Worm (Caenorhabditis elegans): Measurements from ENCODE around the gene F13A2.10.

The F13A2.10 gene

DNA sequence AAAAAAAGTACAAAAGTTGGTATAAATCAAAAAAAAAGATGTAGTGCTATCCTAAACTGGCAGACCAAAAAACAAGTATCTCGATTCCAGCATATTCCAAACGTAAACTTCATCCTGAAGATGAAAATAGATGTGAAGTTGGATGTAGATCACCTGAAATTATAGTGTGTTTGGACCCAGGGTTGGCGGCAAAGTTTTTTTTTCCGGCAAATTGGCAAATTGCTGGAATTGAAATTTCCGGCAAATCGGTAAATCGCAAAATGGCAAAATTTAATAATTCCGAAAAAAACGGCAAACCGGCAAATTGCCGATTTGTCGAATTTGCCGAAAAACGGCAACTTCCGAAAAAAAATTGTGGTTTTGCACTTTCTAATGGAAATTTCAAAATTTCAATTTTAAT lies 1.6 kb downstream of the F13A2.10 start, which contains the start of gene F13A2.2:
TSS of gene F13A2.2 (minus strand) at position 101 of the 400 bp plus-strand sequence.
- TF ChIP-seq elt-4 (tag; optimal IDR thresholded peaks at IDR 0.05) (no peak), ttx-3 (tag; optimal IDR thresholded peaks at IDR 0.05) (no peak), odd-2 (tag; optimal IDR thresholded peaks at IDR 0.05) (no peak), pha-2 (tag; optimal IDR thresholded peaks at IDR 0.05) (no peak), pros-1 (tag; optimal IDR thresholded peaks at IDR 0.05) (no peak), ceh-6 (GFP tag; optimal IDR thresholded peaks at IDR 0.05) (no peak), ceh-19 (GFP tag; optimal IDR thresholded peaks at IDR 0.05) (no peak), ets-4 (tag; optimal IDR thresholded peaks at IDR 0.05) (no peak), hlh-30 (tag; optimal IDR thresholded peaks at IDR 0.05; ENCODE audit: insufficient read depth) (no peak), unc-42 (tag; optimal IDR thresholded peaks at IDR 0.05) (no peak), ceh-48 (tag; optimal IDR thresholded peaks at IDR 0.05) (no peak), sox-2 (GFP tag; IDR thresholded peaks at IDR 0.05) (no peak), C38D4.7 (GFP tag; optimal IDR thresholded peaks at IDR 0.05) (no peak), Y22D7AL.16 (tag; optimal IDR thresholded peaks at IDR 0.05) (no peak), ceh-18 (tag; optimal IDR thresholded peaks at IDR 0.05) (no peak)

DNA sequence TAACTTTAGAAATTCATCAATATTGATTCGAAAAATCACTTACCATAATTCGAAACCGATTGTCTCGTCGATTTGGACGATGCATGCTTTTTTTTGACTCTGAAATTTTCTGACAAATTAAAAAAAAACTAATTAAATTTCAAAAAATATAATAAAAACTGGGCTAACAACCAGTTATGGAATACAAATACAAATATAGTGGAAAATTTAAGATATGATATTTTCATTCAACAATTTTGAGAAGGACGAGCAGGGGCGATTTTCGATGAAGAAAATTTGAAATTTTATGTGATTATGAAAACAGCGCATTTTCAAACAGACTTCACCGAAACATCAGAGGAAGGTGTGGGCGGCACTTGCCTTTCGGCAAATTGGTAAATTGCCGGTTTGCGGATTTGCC lies 3.8 kb downstream of the F13A2.10 start, which contains the start of gene F13A2.1:
TSS of gene F13A2.1 (minus strand) at position 101 of the 400 bp plus-strand sequence.
- TF ChIP-seq tbx-7 (tag; optimal IDR thresholded peaks at IDR 0.05) (no peak), ref-2 (tag; optimal IDR thresholded peaks at IDR 0.05) (no peak), hlh-15 (tag; optimal IDR thresholded peaks at IDR 0.05) (no peak), ceh-22 (tag; optimal IDR thresholded peaks at IDR 0.05) (no peak), eyg-1 (tag; optimal IDR thresholded peaks at IDR 0.05) (no peak), dmd-4 (tag; optimal IDR thresholded peaks at IDR 0.05; ENCODE audit: borderline replicate concordance) (no peak), odd-2 (tag; optimal IDR thresholded peaks at IDR 0.05) (no peak), nhr-11 (tag; optimal IDR thresholded peaks at IDR 0.05) (no peak), mec-3 (tag; optimal IDR thresholded peaks at IDR 0.05; ENCODE audit: borderline replicate concordance) (no peak), hlh-30 (tag; optimal IDR thresholded peaks at IDR 0.05; ENCODE audit: insufficient read depth) (no peak), ama-1 (optimal IDR thresholded peaks at IDR 0.05) (no peak), rnt-1 (tag; optimal IDR thresholded peaks at IDR 0.05) (no peak), zip-5 (tag; optimal IDR thresholded peaks at IDR 0.05) (no peak), fkh-10 (GFP tag; optimal IDR thresholded peaks at IDR 0.05) (no peak), ceh-24 (tag; optimal IDR thresholded peaks at IDR 0.05) (no peak), nfya-1 (tag; optimal IDR thresholded peaks at IDR 0.05) (no peak), ceh-45 (GFP tag; IDR thresholded peaks at IDR 0.05) (no peak), pha-4 (tag; optimal IDR thresholded peaks at IDR 0.05) (no peak)

DNA sequence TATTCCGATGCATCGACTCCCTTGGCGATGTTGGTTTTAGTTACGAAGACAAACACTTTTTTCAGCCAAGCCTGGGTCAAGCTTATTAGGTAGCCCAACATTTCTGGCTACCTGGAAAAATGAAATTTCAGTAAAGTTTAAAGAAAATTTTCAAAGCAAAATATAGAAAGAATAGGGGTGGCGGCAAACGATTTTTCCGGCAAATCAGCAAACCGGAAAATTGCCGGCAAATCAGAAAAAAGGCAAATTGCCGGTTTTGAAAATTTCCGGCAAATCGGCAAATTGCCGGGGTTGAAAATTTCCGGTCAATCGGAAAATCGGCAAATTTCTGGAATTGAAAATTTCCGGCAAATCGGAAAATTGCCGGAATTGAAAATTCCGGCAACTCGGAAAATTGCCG lies 8.5 kb downstream of the F13A2.10 start, which contains the start of gene F32D1.8:
TSS of gene F32D1.8 (minus strand) at position 101 of the 400 bp plus-strand sequence.
- no peak for TF ChIP-seq fkh-10 (GFP tag; optimal IDR thresholded peaks at IDR 0.05)
- TF ChIP-seq ceh-45 (GFP tag; IDR thresholded peaks at IDR 0.05): no peak
- no peak for TF ChIP-seq hlh-13 (GFP tag; optimal IDR thresholded peaks at IDR 0.05)

DNA sequence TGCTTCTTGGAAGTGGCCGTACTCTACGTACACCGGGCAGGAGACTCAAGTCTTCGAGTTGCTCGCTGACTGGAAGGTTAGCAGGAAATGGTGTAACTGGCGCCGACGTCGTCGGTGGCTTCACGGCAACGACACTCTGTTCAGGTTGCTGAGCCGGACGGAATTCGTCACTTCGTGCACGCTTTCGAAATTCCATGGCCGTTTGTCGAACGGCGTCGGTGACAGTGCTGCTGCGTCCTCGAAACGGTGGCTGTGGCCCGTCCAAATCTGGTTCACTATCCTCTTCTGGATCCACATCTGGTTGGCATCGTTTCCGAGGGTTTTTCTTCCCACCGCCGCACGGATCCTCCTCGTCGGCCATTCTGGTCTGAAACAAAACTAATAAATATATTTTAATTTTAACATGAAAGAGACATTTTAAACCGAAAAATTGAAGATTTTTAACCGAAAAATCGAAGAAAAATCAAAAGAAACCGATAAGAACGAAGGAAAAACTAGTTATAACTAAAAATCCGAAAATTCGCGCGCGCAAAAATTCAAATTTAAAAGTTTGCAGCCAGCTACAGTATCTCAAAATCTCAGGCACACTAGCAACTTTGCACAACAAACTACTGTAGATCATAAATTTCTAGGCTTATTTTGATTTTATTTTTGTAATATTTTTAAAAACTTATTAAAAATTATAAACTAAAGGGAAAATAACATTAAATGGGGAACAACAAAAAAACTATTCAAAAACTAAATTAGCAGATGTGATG lies 10.1 kb downstream of the F13A2.10 start, which contains the start of gene F32D1.7:
TSS of gene F32D1.7 (minus strand) at position 367 of the 758 bp plus-strand sequence.
- TF ChIP-seq rnt-1 (tag; optimal IDR thresholded peaks at IDR 0.05): no peak
- no peak for TF ChIP-seq odd-2 (tag; optimal IDR thresholded peaks at IDR 0.05)
- no peak for TF ChIP-seq dve-1 (tag; optimal IDR thresholded peaks at IDR 0.05)
- TF ChIP-seq pha-4 (tag; optimal IDR thresholded peaks at IDR 0.05): no peak
- TF ChIP-seq elt-4 (tag; optimal IDR thresholded peaks at IDR 0.05): no peak
- TF ChIP-seq lin-11 (tag; optimal IDR thresholded peaks at IDR 0.05): no peak
- no peak for TF ChIP-seq ttx-3 (tag; optimal IDR thresholded peaks at IDR 0.05)
- no peak for TF ChIP-seq eyg-1 (tag; optimal IDR thresholded peaks at IDR 0.05)
- TF ChIP-seq hlh-15 (tag; optimal IDR thresholded peaks at IDR 0.05): no peak
- no peak for TF ChIP-seq syd-9 (tag; optimal IDR thresholded peaks at IDR 0.05)
- TF ChIP-seq fkh-10 (GFP tag; optimal IDR thresholded peaks at IDR 0.05): no peak
- TF ChIP-seq che-1 (tag; optimal IDR thresholded peaks at IDR 0.05): no peak
- TF ChIP-seq sdc-2 (tag; optimal IDR thresholded peaks at IDR 0.05): no peak
- TF ChIP-seq fkh-6 (tag; optimal IDR thresholded peaks at IDR 0.05): no peak
- no peak for TF ChIP-seq ceh-24 (tag; optimal IDR thresholded peaks at IDR 0.05)
- TF ChIP-seq npax-4 (tag; optimal IDR thresholded peaks at IDR 0.05): no peak
